Fruit fly (Drosophila melanogaster) whole organism, pupa: ENCODE measurements around the gene CG31465.
A peak's percentile ranks its signal among the peaks of the same experiment; 100 is the strongest.

Experiments used
- CG10348 ChIP-seq: fragments of 200-800 bp; sonication (Bioruptor generic); IDR thresholded peaks from 2 replicates; pipeline ENCODE4 v1.3.6; 2022; ENCODE audit warnings: missing biosample characterization, missing genetic modification characterization
- CG12605 ChIP-seq: fragments of 200-800 bp; sonication (Bioruptor generic); IDR thresholded peaks from 2 replicates; pipeline ENCODE4 v1.3.6; 2022; ENCODE audit warnings: missing biosample characterization, missing genetic modification characterization
- CG13204 ChIP-seq: fragments of 200-800 bp; sonication (Bioruptor generic); optimal IDR thresholded peaks from 2 replicates; lab custom pipeline; 2018; ENCODE audit warnings: missing biosample characterization, mild to moderate bottlenecking, missing genetic modification characterization, moderate library complexity
- CG14655 ChIP-seq: fragments of 200-800 bp; sonication (Bioruptor generic); optimal IDR thresholded peaks from 3 replicates; lab custom pipeline; 2017; ENCODE audit warnings: mild to moderate bottlenecking, missing biosample characterization, missing genetic modification reagents, missing genetic modification characterization
- CG15710 ChIP-seq: fragments of 200-800 bp; sonication (Bioruptor generic); optimal IDR thresholded peaks from 2 replicates; lab custom pipeline; 2018; ENCODE audit warnings: missing biosample characterization, mild to moderate bottlenecking, missing genetic modification characterization, moderate library complexity
- CG17806 ChIP-seq: fragments of 200-800 bp; sonication (Bioruptor generic); optimal IDR thresholded peaks from 2 replicates; lab custom pipeline; 2018; ENCODE audit warnings: missing biosample characterization, mild to moderate bottlenecking, missing genetic modification characterization, moderate library complexity
- CG32121 ChIP-seq: fragments of 200-800 bp; sonication (Bioruptor generic); IDR thresholded peaks from 2 replicates; pipeline ENCODE4 v1.3.6; 2022; ENCODE audit warnings: missing biosample characterization, missing genetic modification characterization
- CG34367 ChIP-seq: fragments of 200-800 bp; sonication (Bioruptor generic); optimal IDR thresholded peaks from 2 replicates; lab custom pipeline; 2018; ENCODE audit warnings: missing biosample characterization, mild to moderate bottlenecking, missing genetic modification characterization
- CG4496 ChIP-seq: fragments of 200-800 bp; sonication (Bioruptor generic); IDR thresholded peaks from 3 replicates; pipeline ENCODE4 v1.3.6; 2022; ENCODE audit warnings: missing biosample characterization, missing genetic modification characterization
- CG8159 ChIP-seq: fragments of 200-800 bp; sonication (Bioruptor generic); optimal IDR thresholded peaks from 3 replicates; lab custom pipeline; 2018; ENCODE audit warnings: missing biosample characterization, mild to moderate bottlenecking, missing genetic modification characterization, moderate library complexity
- CG8301 ChIP-seq: fragments of 200-800 bp; sonication (Bioruptor generic); optimal IDR thresholded peaks from 2 replicates; lab custom pipeline; 2018; ENCODE audit warnings: missing biosample characterization, mild to moderate bottlenecking, missing genetic modification characterization
- CG9948 ChIP-seq: fragments of 200-800 bp; sonication (Bioruptor generic); optimal IDR thresholded peaks from 2 replicates; lab custom pipeline; 2018; ENCODE audit warnings: missing biosample characterization, mild to moderate bottlenecking, missing genetic modification characterization, moderate library complexity
- D1 ChIP-seq: fragments of 200-800 bp; sonication (Bioruptor generic); optimal IDR thresholded peaks from 2 replicates; lab custom pipeline; 2018; ENCODE audit warnings: missing biosample characterization, mild to moderate bottlenecking, missing genetic modification characterization, moderate library complexity
- EcR ChIP-seq: fragments of 200-800 bp; sonication (Bioruptor generic); optimal IDR thresholded peaks from 3 replicates; lab custom pipeline; 2019; ENCODE audit warnings: missing biosample characterization, missing genetic modification characterization, mild to moderate bottlenecking, moderate library complexity, missing genetic modification reagents
- Ets98B ChIP-seq: fragments of 200-800 bp; sonication (Bioruptor generic); IDR thresholded peaks from 2 replicates; pipeline ENCODE4 v1.3.6; 2022; ENCODE audit warnings: missing biosample characterization, missing genetic modification characterization
- Pif1A ChIP-seq: fragments of 200-800 bp; sonication (Bioruptor generic); optimal IDR thresholded peaks from 3 replicates; lab custom pipeline; 2016; ENCODE audit warnings: missing biosample characterization, missing genetic modification characterization
- Pif1B ChIP-seq: fragments of 200-800 bp; sonication (Bioruptor generic); optimal IDR thresholded peaks from 3 replicates; lab custom pipeline; 2016; ENCODE audit warnings: missing biosample characterization, missing genetic modification characterization
- Snoo ChIP-seq: fragments of 200-800 bp; sonication (Bioruptor generic); optimal IDR thresholded peaks from 3 replicates; lab custom pipeline; 2017; ENCODE audit warnings: missing biosample characterization, mild to moderate bottlenecking, missing genetic modification characterization, inconsistent platforms
- fd96Ca ChIP-seq: fragments of 200-800 bp; sonication (Bioruptor generic); IDR thresholded peaks from 3 replicates; pipeline ENCODE4 v1.3.6; 2022; ENCODE audit warnings: missing biosample characterization, missing genetic modification characterization
- gl ChIP-seq: fragments of 200-800 bp; sonication (Bioruptor generic); optimal IDR thresholded peaks from 2 replicates; lab custom pipeline; 2018; ENCODE audit warnings: missing biosample characterization, mild to moderate bottlenecking, missing genetic modification characterization
- rn ChIP-seq: fragments of 200-800 bp; sonication (Bioruptor generic); IDR thresholded peaks from 2 replicates; pipeline ENCODE4 v1.3.6; 2022; ENCODE audit warnings: missing biosample characterization, missing genetic modification characterization

The CG31465 gene

DNA sequence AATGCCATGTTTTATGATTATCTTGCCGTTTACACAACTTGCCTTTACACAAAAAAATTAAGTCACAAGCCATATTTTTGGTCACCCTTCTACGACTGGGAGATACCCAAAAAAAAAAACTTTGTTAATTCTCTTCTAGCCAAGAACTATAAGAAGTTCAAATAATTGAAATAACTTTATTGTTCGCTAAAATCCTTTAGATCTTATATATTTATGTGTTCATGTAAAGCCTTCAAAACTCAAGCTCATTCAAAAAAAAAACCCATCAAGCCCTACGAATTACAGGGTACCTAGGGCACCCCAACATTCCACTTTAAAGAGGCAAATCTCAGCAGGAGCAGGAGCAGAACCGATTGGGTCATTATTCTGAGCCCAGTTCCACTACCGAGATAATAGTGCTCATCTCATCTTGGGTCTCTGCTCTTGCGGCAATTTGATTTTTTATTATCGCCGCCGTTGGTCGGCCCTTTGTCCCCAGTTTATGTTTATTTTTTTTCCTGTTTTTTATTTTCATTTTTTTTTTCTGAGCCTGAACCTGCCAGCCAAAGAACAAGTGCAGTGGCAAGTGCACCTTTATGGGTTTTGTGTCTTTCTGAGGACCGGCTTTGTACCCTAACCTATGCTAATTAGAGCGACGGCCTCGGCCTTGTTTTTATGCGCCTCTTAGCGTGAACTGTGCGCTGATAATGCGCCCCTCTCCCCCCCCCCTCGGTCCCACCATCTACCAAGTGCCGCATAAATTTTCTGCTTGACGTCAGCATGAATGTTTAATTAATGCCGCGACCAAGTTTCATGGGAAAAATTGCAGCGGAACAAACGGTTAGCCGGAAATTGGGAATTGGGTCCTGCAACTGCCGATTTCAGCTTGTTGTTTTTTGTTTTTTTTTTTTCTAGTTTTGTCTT, 38.9 kb upstream of the CG31465 start:
- TF ChIP-seq CG13204 (GFP tag; lab: Kevin White, UChicago) (peak; percentile 16), fd96Ca (GFP tag; lab: Robert Waterston, UW) (no peak), CG9948 (tag; lab: Kevin White, UChicago) (peak; percentile 42), Pif1A (GFP tag; lab: Kevin White, UChicago) (no peak), EcR (GFP tag; lab: Kevin White, UChicago) (peak; percentile 55), CG32121 (no peak), D1 (no peak), Ets98B (GFP tag; lab: Robert Waterston, UW) (no peak), CG17806 (peak; percentile 41), CG10348 (no peak), CG15710 (peak; percentile 29), CG8159 (tag; lab: Kevin White, UChicago) (peak; percentile 69)

DNA sequence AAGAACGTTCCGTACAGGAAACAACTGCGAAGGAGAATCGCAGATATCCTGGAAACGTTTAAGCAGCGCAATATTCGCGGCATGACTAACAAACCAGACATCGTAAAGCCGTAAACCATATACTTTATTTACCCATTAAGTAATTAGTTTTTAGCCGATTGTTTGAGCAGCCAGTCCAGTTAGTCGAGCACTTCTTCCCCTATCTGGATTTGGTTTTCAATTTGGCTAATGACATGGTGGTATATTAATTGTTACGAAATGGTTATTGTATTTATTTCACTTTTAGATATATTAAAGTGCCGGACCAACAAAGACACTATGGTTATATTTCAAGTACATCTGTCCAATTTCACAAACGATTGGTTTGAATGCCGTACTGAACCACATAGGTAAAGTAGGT, 36.9 kb upstream of the CG31465 start, which contains the start of gene Gr93b:
Gene Gr93b, minus strand, starts transcription at position 101 of the 400 bp plus-strand sequence.
- TF ChIP-seq rn (no peak), CG13204 (GFP tag; lab: Kevin White, UChicago) (no peak), CG34367 (tag; lab: Kevin White, UChicago) (no peak), D1 (no peak), Ets98B (GFP tag; lab: Robert Waterston, UW) (no peak), CG32121 (no peak), CG8301 (tag; lab: Kevin White, UChicago) (no peak)

DNA sequence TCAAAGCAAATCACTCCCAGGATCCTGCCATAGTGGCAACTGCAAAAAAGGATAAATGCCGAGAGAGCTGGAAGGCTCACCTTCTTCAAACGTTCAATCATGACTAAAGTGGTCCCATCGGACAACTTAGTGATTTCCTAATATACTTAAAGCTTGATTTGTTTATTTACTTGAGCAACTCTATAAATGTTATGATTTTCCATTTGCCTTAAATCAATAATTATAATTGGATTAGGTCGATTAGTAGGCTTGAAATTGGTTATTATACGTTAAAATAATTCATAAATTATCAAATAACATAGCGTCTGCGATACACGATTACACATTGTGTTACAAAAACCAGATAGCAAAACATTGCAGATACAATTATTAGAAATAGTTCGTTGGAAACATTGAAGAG, 35.4 kb upstream of the CG31465 start, which contains the start of gene Gr93c:
Gene Gr93c, minus strand, starts transcription at position 101 of the 400 bp plus-strand sequence.
- no peak for TF ChIP-seq CG32121
- TF ChIP-seq CG34367 (tag; lab: Kevin White, UChicago) = no peak
- no peak for TF ChIP-seq CG14655 (GFP tag; lab: Kevin White, UChicago)
- TF ChIP-seq Pif1A (GFP tag; lab: Kevin White, UChicago) = no peak
- TF ChIP-seq CG12605 (GFP tag; lab: Robert Waterston, UW) = no peak
- no peak for TF ChIP-seq CG13204 (GFP tag; lab: Kevin White, UChicago)
- TF ChIP-seq CG15710 = no peak
- no peak for TF ChIP-seq Ets98B (GFP tag; lab: Robert Waterston, UW)
- TF ChIP-seq Snoo = no peak
- TF ChIP-seq D1 = no peak
- TF ChIP-seq rn = no peak
- TF ChIP-seq CG10348 = no peak
- TF ChIP-seq gl (tag; lab: Kevin White, UChicago) = no peak
- no peak for TF ChIP-seq EcR (GFP tag; lab: Kevin White, UChicago)
- no peak for TF ChIP-seq fd96Ca (GFP tag; lab: Robert Waterston, UW)
- no peak for TF ChIP-seq Pif1B (GFP tag; lab: Kevin White, UChicago)
- TF ChIP-seq CG8159 (tag; lab: Kevin White, UChicago) = no peak
- no peak for TF ChIP-seq CG17806
- TF ChIP-seq CG8301 (tag; lab: Kevin White, UChicago) = no peak

DNA sequence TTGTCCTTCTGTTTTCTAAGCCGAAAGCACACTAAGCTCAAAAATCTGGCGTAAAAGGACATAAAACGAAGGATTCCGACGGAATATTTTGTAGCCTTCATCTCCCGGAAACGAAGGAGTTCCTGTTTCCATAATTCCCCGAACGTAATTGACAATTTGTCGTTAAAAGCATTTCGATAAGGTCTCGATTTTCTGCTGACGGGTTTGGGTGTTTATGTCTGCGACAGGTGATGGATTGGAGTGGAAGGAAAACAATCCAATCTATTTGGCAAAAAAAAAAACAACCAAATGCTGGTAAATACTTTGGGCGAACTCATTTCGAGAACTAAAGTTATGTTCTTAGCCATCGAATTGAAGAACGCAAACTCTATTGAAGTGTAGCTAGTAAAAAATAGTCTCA, 34.1 kb upstream of the CG31465 start, which contains the start of gene Gr93d:
Gene Gr93d, minus strand, starts transcription at position 101 of the 400 bp plus-strand sequence.
- no peak for TF ChIP-seq CG32121
- no peak for TF ChIP-seq CG13204 (GFP tag; lab: Kevin White, UChicago)
- no peak for TF ChIP-seq CG8159 (tag; lab: Kevin White, UChicago)
- TF ChIP-seq CG34367 (tag; lab: Kevin White, UChicago) = no peak
- no peak for TF ChIP-seq Ets98B (GFP tag; lab: Robert Waterston, UW)
- TF ChIP-seq CG15710 = no peak
- TF ChIP-seq Snoo = no peak
- no peak for TF ChIP-seq D1
- no peak for TF ChIP-seq CG14655 (GFP tag; lab: Kevin White, UChicago)
- no peak for TF ChIP-seq EcR (GFP tag; lab: Kevin White, UChicago)
- no peak for TF ChIP-seq CG9948 (tag; lab: Kevin White, UChicago)
- TF ChIP-seq CG12605 (GFP tag; lab: Robert Waterston, UW) = no peak
- TF ChIP-seq CG17806 = no peak
- no peak for TF ChIP-seq Pif1B (GFP tag; lab: Kevin White, UChicago)
- no peak for TF ChIP-seq rn
- no peak for TF ChIP-seq CG10348
- no peak for TF ChIP-seq CG8301 (tag; lab: Kevin White, UChicago)
- TF ChIP-seq, all 21 proteins: peak for 0

DNA sequence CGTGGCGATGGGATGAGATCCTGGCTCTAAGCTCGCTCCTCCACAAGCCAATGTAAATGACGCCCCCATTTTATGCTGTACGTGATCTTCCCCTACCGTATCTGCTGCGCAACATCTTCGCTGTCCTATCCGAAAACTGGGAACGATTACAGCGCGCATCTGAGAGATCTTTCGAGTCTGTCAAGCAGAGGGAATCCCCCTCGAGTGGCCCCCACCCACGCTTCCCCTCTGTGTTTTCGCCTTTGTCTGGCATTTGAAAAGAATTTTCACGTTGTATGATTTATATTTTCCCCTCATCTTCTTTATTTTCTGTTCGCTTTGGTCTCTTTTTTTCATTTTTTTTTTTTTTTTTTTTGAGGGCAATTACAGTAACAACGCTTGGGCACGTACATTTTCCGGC, 33.2 kb upstream of the CG31465 start:
- TF ChIP-seq Snoo = no peak
- 0 out of 2 replicates have a peak, but pooled peaks have one; percentile 10 for TF ChIP-seq Ets98B (GFP tag; lab: Robert Waterston, UW)
- no peak for TF ChIP-seq D1
- TF ChIP-seq gl (tag; lab: Kevin White, UChicago) = no peak
- peak; percentile 65; the same call in 2 of the 3 replicates for TF ChIP-seq CG4496
- TF ChIP-seq CG9948 (tag; lab: Kevin White, UChicago) = no peak
- TF ChIP-seq, all 21 proteins: peak for 2

DNA sequence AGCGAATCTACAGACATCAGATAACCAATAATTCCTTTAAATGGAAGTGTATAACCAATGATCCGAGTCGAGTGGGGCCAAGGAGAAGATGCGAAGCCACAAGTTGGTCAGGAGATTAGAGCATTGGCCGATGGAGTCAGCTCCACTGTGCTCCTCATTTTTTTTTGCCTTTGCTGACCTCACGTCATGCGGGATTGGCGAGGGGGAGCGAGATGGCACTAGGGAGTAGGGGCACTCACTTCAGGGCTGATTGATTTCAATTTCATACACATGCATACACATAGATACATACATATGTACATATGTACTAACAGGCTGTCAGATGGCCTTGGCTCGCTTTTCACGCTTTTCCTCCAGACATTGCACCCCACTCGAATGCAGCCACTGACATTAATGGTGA, 32.3 kb upstream of the CG31465 start:
- TF ChIP-seq CG34367 (tag; lab: Kevin White, UChicago) = no peak
- peak; percentile 28; the same call in 1 of the 2 replicates for TF ChIP-seq CG32121
- TF ChIP-seq EcR (GFP tag; lab: Kevin White, UChicago) = peak; percentile 53
- no peak for TF ChIP-seq CG17806
- no peak for TF ChIP-seq Snoo
- peak; percentile 36; the same call in 1 of the 3 replicates for TF ChIP-seq fd96Ca (GFP tag; lab: Robert Waterston, UW)
- TF ChIP-seq CG4496 = peak; percentile 27; the same call in 1 of the 3 replicates
- TF ChIP-seq, all 21 proteins: peak for 4
